Fruit fly (Drosophila melanogaster): ENCODE measurements around the gene CG46525.

Gene CG46525

DNA sequence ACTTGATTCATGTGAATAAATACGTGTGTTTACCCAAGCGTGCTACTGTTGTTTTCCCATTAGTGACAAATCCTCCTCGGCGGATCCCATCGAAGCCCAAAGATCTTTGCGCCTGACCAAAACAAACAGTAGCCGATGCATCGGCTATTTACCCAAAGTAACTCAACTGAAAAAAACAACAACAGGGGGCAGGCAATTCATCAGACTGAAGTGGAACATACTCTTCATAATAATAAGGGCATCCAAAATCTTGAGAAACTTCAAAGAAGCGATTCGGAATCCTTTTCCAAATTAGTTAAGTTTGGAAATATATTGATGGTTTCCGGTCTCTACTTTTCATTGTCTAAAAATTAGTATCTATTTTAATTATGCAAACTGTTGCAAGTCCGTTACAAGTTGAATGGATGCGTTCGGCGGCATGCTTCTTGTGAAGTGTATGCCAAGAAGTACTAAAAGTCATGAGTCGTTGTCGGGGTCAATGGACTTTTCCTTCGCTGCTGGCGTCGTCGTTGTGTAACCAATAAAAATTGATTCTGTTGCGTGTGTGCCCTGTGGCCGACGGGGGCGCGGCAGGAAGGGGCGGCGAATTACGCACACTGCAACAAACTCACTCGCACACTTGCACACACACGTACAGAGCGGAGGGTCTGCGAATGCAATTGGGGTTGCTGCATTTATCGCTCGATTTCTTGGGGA is 20.4 kb downstream of the CG46525 start (continued):
- TF ChIP-seq usp (GFP tag; optimal IDR thresholded peaks at IDR 0.05) (no peak), Hr83 (GFP tag; optimal IDR thresholded peaks at IDR 0.05; ENCODE audit: poor library complexity, severe bottlenecking) (no peak), Hr78 (GFP tag; optimal IDR thresholded peaks at IDR 0.05) (no peak), Myc (optimal IDR thresholded peaks at IDR 0.05) (no peak), br (GFP tag; optimal IDR thresholded peaks at IDR 0.05) (peak; percentile 74), h (GFP tag; optimal IDR thresholded peaks at IDR 0.05) (peak; percentile 59), brk (GFP tag; optimal IDR thresholded peaks at IDR 0.05) (peak; percentile 14), Vsx2 (GFP tag; optimal IDR thresholded peaks at IDR 0.05; ENCODE audit: partially characterized antibody) (no peak), Jra (GFP tag; optimal IDR thresholded peaks at IDR 0.05) (no peak), psq (GFP tag; optimal IDR thresholded peaks at IDR 0.05) (peak; percentile 53), HLH106 (tag; optimal IDR thresholded peaks at IDR 0.05) (peak; percentile 56), Abd-B (GFP tag; optimal IDR thresholded peaks at IDR 0.05) (no peak), CG32264 (GFP tag; optimal IDR thresholded peaks at IDR 0.05) (no peak), Mio (GFP tag; optimal IDR thresholded peaks at IDR 0.05) (no peak), pan (optimal IDR thresholded peaks at IDR 0.05) (no peak)

dm6 chr3L:17496012-17496411 is 21.0 kb downstream of the CG46525 start:
- TF ChIP-seq GATAd (GFP tag; optimal IDR thresholded peaks at IDR 0.05) (no peak), fru (GFP tag; optimal IDR thresholded peaks at IDR 0.05) (no peak), dsf (GFP tag; optimal IDR thresholded peaks at IDR 0.05; ENCODE audit: borderline replicate concordance) (no peak), h (GFP tag; optimal IDR thresholded peaks at IDR 0.05) (no peak), CG9705 (GFP tag; optimal IDR thresholded peaks at IDR 0.05) (no peak), woc (GFP tag; optimal IDR thresholded peaks at IDR 0.05) (no peak), br (GFP tag; optimal IDR thresholded peaks at IDR 0.05) (no peak)

dm6 chr3L:17496871-17497492 is 22.0 kb downstream of the CG46525 start:
- TF ChIP-seq usp (GFP tag; optimal IDR thresholded peaks at IDR 0.05) (no peak), dmrt93B (GFP tag; optimal IDR thresholded peaks at IDR 0.05) (no peak), rgr (GFP tag; optimal IDR thresholded peaks at IDR 0.05) (peak; percentile 12), dsf (GFP tag; optimal IDR thresholded peaks at IDR 0.05; ENCODE audit: borderline replicate concordance) (no peak), CG9705 (GFP tag; optimal IDR thresholded peaks at IDR 0.05) (no peak), dl (GFP tag; optimal IDR thresholded peaks at IDR 0.05; ENCODE audit: insufficient read depth in 1 of 2, partially characterized antibody in 2 of 2) (no peak), h (GFP tag; optimal IDR thresholded peaks at IDR 0.05) (peak; percentile 24), Dif (GFP tag; optimal IDR thresholded peaks at IDR 0.05; ENCODE audit: partially characterized antibody) (no peak), brk (GFP tag; optimal IDR thresholded peaks at IDR 0.05) (no peak), Abd-B (GFP tag; optimal IDR thresholded peaks at IDR 0.05) (no peak), Vsx2 (GFP tag; optimal IDR thresholded peaks at IDR 0.05; ENCODE audit: partially characterized antibody) (no peak), fru (GFP tag; optimal IDR thresholded peaks at IDR 0.05) (peak; percentile 41), br (GFP tag; optimal IDR thresholded peaks at IDR 0.05) (no peak), Hr78 (GFP tag; optimal IDR thresholded peaks at IDR 0.05) (no peak)

- TF ChIP-seq Dif (GFP tag; optimal IDR thresholded peaks at IDR 0.05; ENCODE audit: partially characterized antibody) (no peak), pan (optimal IDR thresholded peaks at IDR 0.05) (no peak), GATAd (GFP tag; optimal IDR thresholded peaks at IDR 0.05) (no peak)
Observed at dm6 chr3L:17497969-17498368, 22.9 kb downstream of the CG46525 start.

dm6 chr3L:17498952-17499710 is 24.1 kb downstream of the CG46525 start:
- TF ChIP-seq brk (GFP tag; optimal IDR thresholded peaks at IDR 0.05) (no peak), OdsH (GFP tag; optimal IDR thresholded peaks at IDR 0.05) (no peak), CrebA (GFP tag; optimal IDR thresholded peaks at IDR 0.05; ENCODE audit: borderline replicate concordance) (no peak), Rel (GFP tag; optimal IDR thresholded peaks at IDR 0.05) (no peak), Rel (tag; optimal IDR thresholded peaks at IDR 0.05) (no peak), Vsx2 (GFP tag; optimal IDR thresholded peaks at IDR 0.05; ENCODE audit: partially characterized antibody) (no peak), woc (GFP tag; optimal IDR thresholded peaks at IDR 0.05) (no peak), Sp1 (GFP tag; optimal IDR thresholded peaks at IDR 0.05) (no peak), GATAd (GFP tag; optimal IDR thresholded peaks at IDR 0.05) (no peak), foxo (GFP tag; optimal IDR thresholded peaks at IDR 0.05) (no peak), Mio (GFP tag; optimal IDR thresholded peaks at IDR 0.05) (no peak), N (GFP tag; optimal IDR thresholded peaks at IDR 0.05) (no peak)

All from whole organism, wandering third instar larva.